Fruit fly (Drosophila melanogaster) whole organism, embryonic: ENCODE results near the gene sosie.

ENCODE experiments used
- BEAF-32 ChIP-seq: fragments of 200-800 bp; sonication (Bioruptor generic); optimal IDR thresholded peaks from 3 replicates; lab custom pipeline; 2017; ENCODE audit warnings: missing biosample characterization, missing genetic modification characterization, mild to moderate bottlenecking, moderate library complexity, missing genetic modification reagents
- Bgb ChIP-seq: fragments of 200-800 bp; sonication (Bioruptor generic); IDR thresholded peaks from 2 replicates; pipeline ENCODE4 v1.3.6; 2022; ENCODE audit warnings: missing biosample characterization, missing genetic modification characterization; ENCODE audit not compliant: partially characterized antibody
- CG10431 ChIP-seq: fragments of 200-800 bp; sonication (Bioruptor generic); optimal IDR thresholded peaks from 3 replicates; lab custom pipeline; 2018; ENCODE audit warnings: missing biosample characterization, mild to moderate bottlenecking, missing genetic modification characterization
- CG11504 ChIP-seq: fragments of 200-800 bp; sonication (Bioruptor generic); optimal IDR thresholded peaks from 3 replicates; lab custom pipeline; 2019; ENCODE audit warnings: missing biosample characterization, mild to moderate bottlenecking, missing genetic modification characterization, moderate library complexity
- CG11696 ChIP-seq: fragments of 200-800 bp; sonication (Bioruptor generic); IDR thresholded peaks from 2 replicates; pipeline ENCODE4 v1.3.6; 2022; ENCODE audit warnings: missing biosample characterization, missing genetic modification characterization
- CG12744 ChIP-seq: fragments of 200-800 bp; sonication (Bioruptor generic); optimal IDR thresholded peaks from 2 replicates; lab custom pipeline; 2016; ENCODE audit warnings: missing biosample characterization, missing genetic modification characterization
- CG13424 ChIP-seq: fragments of 200-800 bp; sonication (Bioruptor generic); optimal IDR thresholded peaks from 2 replicates; lab custom pipeline; 2019; ENCODE audit warnings: missing biosample characterization, mild to moderate bottlenecking, missing genetic modification characterization, moderate library complexity
- CG16813 ChIP-seq: fragments of 200-800 bp; sonication (Bioruptor generic); IDR thresholded peaks from 3 replicates; pipeline ENCODE4 v1.3.6; 2022; ENCODE audit warnings: missing biosample characterization, missing genetic modification characterization; ENCODE audit not compliant: partially characterized antibody
- CG18599 ChIP-seq: fragments of 200-800 bp; sonication (Bioruptor generic); optimal IDR thresholded peaks from 3 replicates; lab custom pipeline; 2017; ENCODE audit warnings: missing biosample characterization, missing genetic modification characterization, mild to moderate bottlenecking, moderate library complexity, missing genetic modification reagents
- CG30020 ChIP-seq: fragments of 200-800 bp; optimal IDR thresholded peaks from 2 replicates; lab custom pipeline; 2019; ENCODE audit warnings: missing biosample characterization, mild to moderate bottlenecking, missing genetic modification characterization, moderate library complexity
- CG30431 ChIP-seq: fragments of 200-800 bp; sonication (Bioruptor generic); optimal IDR thresholded peaks from 2 replicates; lab custom pipeline; 2017; ENCODE audit warnings: missing biosample characterization, missing genetic modification characterization
- CG3281 ChIP-seq: fragments of 200-800 bp; sonication (Bioruptor generic); optimal IDR thresholded peaks from 3 replicates; lab custom pipeline; 2017; ENCODE audit warnings: missing biosample characterization, mild to moderate bottlenecking, missing genetic modification characterization
- CG33213 ChIP-seq: fragments of 200-800 bp; sonication (Bioruptor generic); optimal IDR thresholded peaks from 3 replicates; lab custom pipeline; 2016; ENCODE audit warnings: missing biosample characterization, missing genetic modification characterization
- CG4820 ChIP-seq: fragments of 200-800 bp; sonication (Bioruptor generic); optimal IDR thresholded peaks from 3 replicates; lab custom pipeline; 2016; ENCODE audit warnings: missing biosample characterization, missing genetic modification characterization
- CG6654 ChIP-seq: fragments of 200-800 bp; sonication (Bioruptor generic); optimal IDR thresholded peaks from 2 replicates; lab custom pipeline; 2017; ENCODE audit warnings: missing biosample characterization, mild to moderate bottlenecking, missing genetic modification characterization
- E2f1 ChIP-seq: fragments of 200-800 bp; sonication (Bioruptor generic); IDR thresholded peaks from 2 replicates; pipeline ENCODE4 v1.3.6; 2022; ENCODE audit warnings: missing biosample characterization, missing genetic modification characterization
- MESR4 ChIP-seq: fragments of 200-800 bp; sonication (Bioruptor generic); optimal IDR thresholded peaks from 2 replicates; lab custom pipeline; 2018; ENCODE audit warnings: missing biosample characterization, mild to moderate bottlenecking, missing genetic modification characterization, moderate library complexity
- Max ChIP-seq: fragments of 200-800 bp; sonication (Bioruptor generic); optimal IDR thresholded peaks from 2 replicates; lab custom pipeline; 2016; ENCODE audit warnings: missing biosample characterization, mild to moderate bottlenecking, missing genetic modification characterization
- NFAT ChIP-seq: fragments of 200-800 bp; sonication (Bioruptor generic); IDR thresholded peaks from 2 replicates; pipeline ENCODE4 v1.3.6; 2022; ENCODE audit warnings: missing biosample characterization, missing genetic modification characterization
- NK7.1 ChIP-seq: fragments of 200-800 bp; sonication (Bioruptor generic); optimal IDR thresholded peaks from 3 replicates; lab custom pipeline; 2016; ENCODE audit warnings: missing biosample characterization, missing genetic modification characterization
- Poxn ChIP-seq: fragments of 200-800 bp; sonication (Bioruptor generic); IDR thresholded peaks from 2 replicates; pipeline ENCODE4 v1.3.6; 2022; ENCODE audit warnings: missing biosample characterization, missing genetic modification characterization
- Rx ChIP-seq: fragments of 200-800 bp; sonication (Bioruptor generic); IDR thresholded peaks from 2 replicates; pipeline ENCODE4 v1.3.6; 2022; ENCODE audit warnings: missing biosample characterization, missing genetic modification characterization
- Sry-β ChIP-seq: fragments of 200-800 bp; sonication (Bioruptor generic); optimal IDR thresholded peaks from 2 replicates; lab custom pipeline; 2018; ENCODE audit warnings: missing biosample characterization, mild to moderate bottlenecking, missing genetic modification characterization, moderate library complexity
- Trl ChIP-seq, 3 experiments: fragments of >200 bp in 2 of 3; fragments of 200-800 bp in 1 of 3; sonication (Bioruptor generic) in 1 of 3; optimal IDR thresholded peaks; 2 replicates in 1 of 3; 3 replicates in 2 of 3; lab custom pipeline; 2016 to 2017; ENCODE audit warnings: missing biosample characterization in 1 of 3, missing genetic modification characterization in 1 of 3
- Xbp1 ChIP-seq: fragments of 200-800 bp; sonication (Bioruptor generic); optimal IDR thresholded peaks from 3 replicates; lab custom pipeline; 2016; ENCODE audit warnings: missing biosample characterization, mild to moderate bottlenecking, missing genetic modification characterization
- amos ChIP-seq: fragments of 200-800 bp; sonication (Bioruptor generic); IDR thresholded peaks from 2 replicates; pipeline ENCODE4 v1.3.6; 2022; ENCODE audit warnings: missing biosample characterization, missing genetic modification characterization; ENCODE audit not compliant: partially characterized antibody
- aop ChIP-seq: fragments of 200-800 bp; sonication (Bioruptor generic); IDR thresholded peaks from 2 replicates; pipeline ENCODE4 v1.3.6; 2022; ENCODE audit warnings: missing biosample characterization, missing genetic modification characterization
- ato ChIP-seq: fragments of 200-800 bp; sonication (Bioruptor generic); IDR thresholded peaks from 2 replicates; pipeline ENCODE4 v1.3.6; 2022; ENCODE audit warnings: missing biosample characterization, missing genetic modification characterization; ENCODE audit not compliant: partially characterized antibody
- bigmax ChIP-seq: fragments of 200-800 bp; sonication (Bioruptor generic); optimal IDR thresholded peaks from 2 replicates; lab custom pipeline; 2018; ENCODE audit warnings: missing biosample characterization, mild to moderate bottlenecking, missing genetic modification characterization
- bsh ChIP-seq, 2 experiments: fragments of 200-800 bp; sonication (Bioruptor generic); optimal IDR thresholded peaks; 2 replicates each; lab custom pipeline; 2017 to 2018; ENCODE audit warnings: mild to moderate bottlenecking in 2 of 2, missing biosample characterization in 2 of 2, missing genetic modification characterization in 2 of 2, moderate library complexity in 1 of 2
- chif ChIP-seq, 2 experiments: fragments of 200-800 bp; sonication (Bioruptor generic); optimal IDR thresholded peaks; 3 replicates each; lab custom pipeline; 2016; ENCODE audit warnings: missing biosample characterization in 2 of 2, missing genetic modification characterization in 2 of 2
- cwo ChIP-seq: fragments of 200-800 bp; sonication (Bioruptor generic); optimal IDR thresholded peaks from 3 replicates; lab custom pipeline; 2017; ENCODE audit warnings: missing biosample characterization, missing genetic modification characterization, mild to moderate bottlenecking, moderate library complexity, missing genetic modification reagents
- da ChIP-seq: fragments of 200-800 bp; sonication (Bioruptor generic); optimal IDR thresholded peaks from 2 replicates; lab custom pipeline; 2016; ENCODE audit warnings: missing biosample characterization, missing genetic modification characterization
- dan ChIP-seq: fragments of 200-800 bp; sonication (Bioruptor generic); IDR thresholded peaks from 2 replicates; pipeline ENCODE4 v1.3.6; 2022; ENCODE audit warnings: missing biosample characterization, missing genetic modification characterization
- inv ChIP-seq: fragments of 200-800 bp; sonication (Bioruptor generic); IDR thresholded peaks from 2 replicates; pipeline ENCODE4 v1.3.6; 2022; ENCODE audit warnings: missing biosample characterization, missing genetic modification characterization; ENCODE audit not compliant: partially characterized antibody
- kay ChIP-seq: fragments of 200-800 bp; sonication (Bioruptor generic); optimal IDR thresholded peaks from 2 replicates; lab custom pipeline; 2016; ENCODE audit warnings: missing biosample characterization, missing genetic modification characterization
- lbe ChIP-seq: fragments of 200-800 bp; sonication (Bioruptor generic); optimal IDR thresholded peaks from 2 replicates; lab custom pipeline; 2016; ENCODE audit warnings: missing biosample characterization, mild to moderate bottlenecking, missing genetic modification characterization
- nau ChIP-seq: fragments of 200-800 bp; sonication (Bioruptor generic); optimal IDR thresholded peaks from 3 replicates; lab custom pipeline; 2017; ENCODE audit warnings: missing biosample characterization, mild to moderate bottlenecking, missing genetic modification characterization, missing genetic modification reagents
- p53 ChIP-seq: fragments of 200-800 bp; sonication (Bioruptor generic); optimal IDR thresholded peaks from 2 replicates; lab custom pipeline; 2016; ENCODE audit warnings: missing biosample characterization, missing genetic modification characterization
- pita ChIP-seq: fragments of 200-800 bp; sonication (Bioruptor generic); optimal IDR thresholded peaks from 2 replicates; lab custom pipeline; 2017; ENCODE audit warnings: missing biosample characterization, mild to moderate bottlenecking, missing genetic modification characterization
- psq ChIP-seq: fragments of 200-800 bp; sonication (Bioruptor generic); optimal IDR thresholded peaks from 2 replicates; lab custom pipeline; 2017; ENCODE audit warnings: missing biosample characterization, missing genetic modification characterization
- sqz ChIP-seq: fragments of 200-800 bp; sonication (Bioruptor generic); optimal IDR thresholded peaks from 3 replicates; lab custom pipeline; 2018; ENCODE audit warnings: missing biosample characterization, mild to moderate bottlenecking, missing genetic modification characterization

Gene sosie

DNA sequence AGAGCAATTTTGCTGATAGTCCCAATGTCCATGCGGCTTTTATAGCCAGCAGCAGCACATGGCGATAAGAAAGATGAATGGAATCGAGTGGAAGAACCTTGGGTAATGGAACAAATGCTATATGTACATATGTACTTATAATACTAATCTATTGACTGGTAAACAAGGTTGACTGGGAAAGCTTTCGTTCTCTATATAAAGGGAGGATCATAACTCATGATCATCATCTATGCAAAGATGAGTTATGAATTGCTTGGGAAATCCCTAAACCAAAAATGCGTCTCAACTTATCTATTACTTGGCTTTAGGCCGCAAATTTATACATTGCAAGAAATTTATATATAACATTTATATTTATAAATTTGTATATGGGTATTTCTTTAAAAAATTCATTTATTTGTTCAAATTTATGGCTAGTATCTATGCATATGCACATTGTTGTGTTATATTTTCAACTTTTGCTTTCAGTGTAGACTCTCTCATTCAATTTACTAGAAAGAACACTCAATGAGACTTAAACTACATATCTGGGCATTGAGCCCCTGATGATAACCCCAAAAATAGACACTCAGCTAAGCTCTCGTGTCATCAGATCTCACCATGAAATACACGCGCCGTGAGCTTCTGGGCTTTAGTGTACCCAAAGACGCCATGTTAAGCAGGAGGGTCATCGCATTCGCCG is 31.1 kb downstream of the sosie start, which contains the start of the genes Srg1 and Elal (continued):
- TF ChIP-seq Max, result no peak
- TF ChIP-seq p53, result no peak
- no peak for TF ChIP-seq dan
- TF ChIP-seq CG30431 (GFP tag; lab: Kevin White, UChicago), result no peak
- TF ChIP-seq kay (GFP tag; lab: Kevin White, UChicago), result no peak
- no peak for TF ChIP-seq CG30020
- no peak for TF ChIP-seq chif (GFP tag; optimal IDR thresholded peaks at IDR 0.05; lab: Kevin White, UChicago)
- TF ChIP-seq CG6654 (GFP tag; lab: Kevin White, UChicago), result no peak
- TF ChIP-seq Trl (optimal IDR thresholded peaks at IDR 0.05; lab: Kevin White, UChicago), result no peak
- TF ChIP-seq Trl (GFP tag; optimal IDR thresholded peaks at IDR 0.05; lab: Kevin White, UChicago), result no peak
- TF ChIP-seq CG10431, result no peak
- no peak for TF ChIP-seq lbe (GFP tag; lab: Kevin White, UChicago)
- peak; percentile 6 for TF ChIP-seq Xbp1 (GFP tag; lab: Kevin White, UChicago)
- TF ChIP-seq da (GFP tag; lab: Kevin White, UChicago), result no peak
- TF ChIP-seq BEAF-32 (GFP tag; lab: Kevin White, UChicago), result no peak
- TF ChIP-seq CG18599 (GFP tag; lab: Kevin White, UChicago), result peak; percentile 61
- TF ChIP-seq CG12744 (GFP tag; lab: Kevin White, UChicago), result no peak
- TF ChIP-seq sqz, result no peak
- TF ChIP-seq CG11696 (GFP tag; lab: Robert Waterston, UW), result no peak
- TF ChIP-seq CG11504 (tag; lab: Kevin White, UChicago), result no peak
- TF ChIP-seq ato (GFP tag; lab: Robert Waterston, UW), result no peak
- TF ChIP-seq aop, result no peak
- no peak for TF ChIP-seq inv
- no peak for TF ChIP-seq NFAT (GFP tag; lab: Robert Waterston, UW)
- no peak for TF ChIP-seq Bgb (GFP tag; lab: Robert Waterston, UW)
- TF ChIP-seq Rx (GFP tag; lab: Robert Waterston, UW), result no peak
- no peak for TF ChIP-seq pita (GFP tag; lab: Kevin White, UChicago)
- no peak for TF ChIP-seq NK7.1 (GFP tag; lab: Kevin White, UChicago)
- no peak for TF ChIP-seq CG16813
- peak; percentile 24 for TF ChIP-seq cwo (GFP tag; lab: Kevin White, UChicago)
- TF ChIP-seq CG4820 (GFP tag; lab: Kevin White, UChicago), result no peak
- no peak for TF ChIP-seq bigmax (GFP tag; lab: Kevin White, UChicago)
- TF ChIP-seq Sry-β, result no peak
- TF ChIP-seq MESR4 (GFP tag; lab: Kevin White, UChicago), result no peak
- 0 out of 2 replicates have a peak, but pooled peaks have one; percentile 17 for TF ChIP-seq E2f1
- peak in 1 of 2 experiments; percentile 22 for TF ChIP-seq bsh (GFP tag; optimal IDR thresholded peaks at IDR 0.05; lab: Kevin White, UChicago)
- TF ChIP-seq psq (GFP tag; lab: Kevin White, UChicago), result no peak
- TF ChIP-seq CG33213 (GFP tag; lab: Kevin White, UChicago), result no peak
- TF ChIP-seq Poxn (GFP tag; lab: Robert Waterston, UW), result no peak
- TF ChIP-seq nau (GFP tag; lab: Kevin White, UChicago), result no peak
- TF ChIP-seq CG3281, result peak; percentile 19
- TF ChIP-seq CG13424 (tag; lab: Kevin White, UChicago), result peak; percentile 10
- no peak for TF ChIP-seq amos (GFP tag; lab: Robert Waterston, UW)
